Fruit fly (Drosophila melanogaster) whole organism, prepupa: ENCODE results near the gene CG42460.

Experiments
- Blimp-1 ChIP-seq: fragments of 200-800 bp; sonication (Bioruptor generic); optimal IDR thresholded peaks from 3 replicates; lab custom pipeline; 2017; ENCODE audit warnings: missing biosample characterization, missing genetic modification characterization, mild to moderate bottlenecking, moderate library complexity, missing genetic modification reagents
- CG11294 ChIP-seq: fragments of 200-800 bp; sonication (Bioruptor generic); IDR thresholded peaks from 2 replicates; pipeline ENCODE4 v1.3.6; 2022; ENCODE audit warnings: missing biosample characterization, missing genetic modification characterization
- CG11762 ChIP-seq: fragments of 200-800 bp; sonication (Bioruptor generic); optimal IDR thresholded peaks from 3 replicates; lab custom pipeline; 2016; ENCODE audit warnings: missing biosample characterization, missing genetic modification characterization; ENCODE audit not compliant: insufficient read depth
- CG11902 ChIP-seq: fragments of 200-800 bp; sonication (Bioruptor generic); optimal IDR thresholded peaks from 3 replicates; lab custom pipeline; 2016; ENCODE audit warnings: missing biosample characterization, missing genetic modification characterization
- CG15336 ChIP-seq: fragments of 200-800 bp; sonication (Bioruptor generic); IDR thresholded peaks from 2 replicates; pipeline ENCODE4 v1.3.6; 2022; ENCODE audit warnings: missing biosample characterization, missing genetic modification characterization
- CG3032 ChIP-seq: fragments of 200-800 bp; optimal IDR thresholded peaks from 2 replicates; lab custom pipeline; 2019; ENCODE audit warnings: missing biosample characterization, mild to moderate bottlenecking, missing genetic modification characterization, moderate library complexity
- CG31627 ChIP-seq: fragments of 200-800 bp; sonication (Bioruptor generic); optimal IDR thresholded peaks from 3 replicates; lab custom pipeline; 2016; ENCODE audit warnings: missing biosample characterization, missing genetic modification characterization
- CG32006 ChIP-seq: fragments of 200-800 bp; sonication (Bioruptor generic); optimal IDR thresholded peaks from 3 replicates; lab custom pipeline; 2017; ENCODE audit warnings: missing biosample characterization, mild to moderate bottlenecking, missing genetic modification characterization
- CG34406 ChIP-seq: fragments of 200-800 bp; sonication (Bioruptor generic); optimal IDR thresholded peaks from 3 replicates; lab custom pipeline; 2016; ENCODE audit warnings: missing biosample characterization, missing genetic modification characterization
- CG3919 ChIP-seq: fragments of 200-800 bp; sonication (Bioruptor generic); optimal IDR thresholded peaks from 3 replicates; lab custom pipeline; 2016; ENCODE audit warnings: missing biosample characterization, missing genetic modification characterization
- CG4318 ChIP-seq: fragments of 200-800 bp; sonication (Bioruptor generic); optimal IDR thresholded peaks from 3 replicates; lab custom pipeline; 2017; ENCODE audit warnings: missing biosample characterization, mild to moderate bottlenecking, missing genetic modification characterization
- CG6163 ChIP-seq: fragments of 200-800 bp; sonication (Bioruptor generic); IDR thresholded peaks from 3 replicates; pipeline ENCODE4 v1.3.6; 2022; ENCODE audit warnings: missing biosample characterization, missing genetic modification characterization
- CG6276 ChIP-seq: fragments of 200-800 bp; sonication (Bioruptor generic); optimal IDR thresholded peaks from 2 replicates; lab custom pipeline; 2017; ENCODE audit warnings: missing biosample characterization, mild to moderate bottlenecking, missing genetic modification characterization
- CG6792 ChIP-seq: fragments of 200-800 bp; sonication (Bioruptor generic); optimal IDR thresholded peaks from 3 replicates; lab custom pipeline; 2016; ENCODE audit warnings: missing biosample characterization, missing genetic modification characterization
- CG6808 ChIP-seq: fragments of 200-800 bp; sonication (Bioruptor generic); optimal IDR thresholded peaks from 3 replicates; lab custom pipeline; 2017; ENCODE audit warnings: missing biosample characterization, missing genetic modification characterization, mild to moderate bottlenecking, moderate library complexity, missing genetic modification reagents
- CG7368 ChIP-seq: fragments of 200-800 bp; sonication (Bioruptor generic); optimal IDR thresholded peaks from 3 replicates; lab custom pipeline; 2016; ENCODE audit warnings: missing biosample characterization, missing genetic modification characterization
- CG8119 ChIP-seq: fragments of 200-800 bp; sonication (Bioruptor generic); IDR thresholded peaks from 3 replicates; pipeline ENCODE4 v1.3.6; 2022; ENCODE audit warnings: missing biosample characterization, missing genetic modification characterization
- CG8319 ChIP-seq: fragments of 200-800 bp; sonication (Bioruptor generic); optimal IDR thresholded peaks from 3 replicates; lab custom pipeline; 2016; ENCODE audit warnings: missing biosample characterization, missing genetic modification characterization
- CG8632 ChIP-seq: fragments of 200-800 bp; sonication (Bioruptor generic); optimal IDR thresholded peaks from 3 replicates; lab custom pipeline; 2016; ENCODE audit warnings: missing biosample characterization, missing genetic modification characterization
- CG9139 ChIP-seq: fragments of 200-800 bp; sonication (Bioruptor generic); optimal IDR thresholded peaks from 3 replicates; lab custom pipeline; 2017; ENCODE audit warnings: missing biosample characterization, mild to moderate bottlenecking, missing genetic modification characterization
- Eip78C ChIP-seq: fragments of 200-800 bp; sonication (Bioruptor generic); peaks from one replicate; lab custom pipeline; 2016; ENCODE audit warnings: missing biosample characterization, missing genetic modification characterization
- Eip93F ChIP-seq: fragments of 200-800 bp; sonication (Bioruptor generic); optimal IDR thresholded peaks from 2 replicates; lab custom pipeline; 2016; ENCODE audit warnings: missing biosample characterization, mild to moderate bottlenecking, missing genetic modification characterization
- Ets21C ChIP-seq: fragments of 200-800 bp; sonication (Bioruptor generic); optimal IDR thresholded peaks from 3 replicates; lab custom pipeline; 2016; ENCODE audit warnings: missing biosample characterization, missing genetic modification characterization
- Gug ChIP-seq: fragments of 200-800 bp; sonication (Bioruptor generic); IDR thresholded peaks from 2 replicates; pipeline ENCODE4 v1.3.6; 2022; ENCODE audit warnings: missing biosample characterization, missing genetic modification characterization
- Hr38 ChIP-seq: sonication (Bioruptor generic); optimal IDR thresholded peaks from 2 replicates; lab custom pipeline; 2016; ENCODE audit warnings: missing biosample characterization, missing genetic modification characterization
- Hr4 ChIP-seq: fragments of 200-800 bp; sonication (Bioruptor generic); optimal IDR thresholded peaks from 3 replicates; lab custom pipeline; 2016; ENCODE audit warnings: missing biosample characterization, missing genetic modification characterization
- Lpt ChIP-seq: fragments of 200-800 bp; sonication (Bioruptor generic); optimal IDR thresholded peaks from 3 replicates; lab custom pipeline; 2016; ENCODE audit warnings: missing biosample characterization, missing genetic modification characterization
- Met ChIP-seq: fragments of 200-800 bp; sonication (Bioruptor generic); optimal IDR thresholded peaks from 3 replicates; lab custom pipeline; 2016; ENCODE audit warnings: missing biosample characterization, missing genetic modification characterization
- OdsH ChIP-seq: fragments of 200-800 bp; sonication (Bioruptor generic); optimal IDR thresholded peaks from 3 replicates; lab custom pipeline; 2016; ENCODE audit warnings: missing biosample characterization, missing genetic modification characterization
- Smox ChIP-seq: fragments of 200-800 bp; sonication (Bioruptor generic); optimal IDR thresholded peaks from 3 replicates; lab custom pipeline; 2016; ENCODE audit warnings: missing biosample characterization, missing genetic modification characterization
- Sox102F ChIP-seq: fragments of 200-800 bp; sonication (Bioruptor generic); optimal IDR thresholded peaks from 2 replicates; lab custom pipeline; 2016; ENCODE audit warnings: missing biosample characterization, mild to moderate bottlenecking, missing genetic modification characterization
- Sox14 ChIP-seq: fragments of 200-800 bp; sonication (Bioruptor generic); optimal IDR thresholded peaks from 3 replicates; lab custom pipeline; 2016; ENCODE audit warnings: missing biosample characterization, missing genetic modification characterization
- Sox15 ChIP-seq: fragments of 200-800 bp; sonication (Bioruptor generic); optimal IDR thresholded peaks from 3 replicates; lab custom pipeline; 2016; ENCODE audit warnings: missing biosample characterization, missing genetic modification characterization
- achi ChIP-seq: fragments of 200-800 bp; sonication (Bioruptor generic); optimal IDR thresholded peaks from 3 replicates; lab custom pipeline; 2016; ENCODE audit warnings: missing biosample characterization, missing genetic modification characterization
- acj6 ChIP-seq: fragments of 200-800 bp; sonication (Bioruptor generic); optimal IDR thresholded peaks from 3 replicates; lab custom pipeline; 2016; ENCODE audit warnings: missing biosample characterization, missing genetic modification characterization
- cyc ChIP-seq: fragments of 200-800 bp; sonication (Bioruptor generic); optimal IDR thresholded peaks from 3 replicates; lab custom pipeline; 2016; ENCODE audit warnings: missing biosample characterization, missing genetic modification characterization
- dac ChIP-seq: fragments of 200-800 bp; sonication (Bioruptor generic); optimal IDR thresholded peaks from 2 replicates; lab custom pipeline; 2017; ENCODE audit warnings: missing biosample characterization, mild to moderate bottlenecking, missing genetic modification characterization
- dsx ChIP-seq: fragments of 200-800 bp; optimal IDR thresholded peaks from 3 replicates; lab custom pipeline; 2019; ENCODE audit warnings: missing biosample characterization, mild to moderate bottlenecking, missing genetic modification characterization, moderate library complexity; ENCODE audit not compliant: poor library complexity, severe bottlenecking
- fd59A ChIP-seq: fragments of 200-800 bp; sonication (Bioruptor generic); optimal IDR thresholded peaks from 2 replicates; lab custom pipeline; 2017; ENCODE audit warnings: missing biosample characterization, mild to moderate bottlenecking, missing genetic modification characterization, missing genetic modification reagents
- fd85E ChIP-seq: fragments of 200-800 bp; sonication (Bioruptor generic); optimal IDR thresholded peaks from 3 replicates; lab custom pipeline; 2016; ENCODE audit warnings: missing biosample characterization, missing genetic modification characterization
- lz ChIP-seq: fragments of 200-800 bp; sonication (Bioruptor generic); optimal IDR thresholded peaks from 3 replicates; lab custom pipeline; 2016; ENCODE audit warnings: missing biosample characterization, missing genetic modification characterization
- net ChIP-seq: fragments of 200-800 bp; sonication (Bioruptor generic); optimal IDR thresholded peaks from 3 replicates; lab custom pipeline; 2016; ENCODE audit warnings: missing biosample characterization, missing genetic modification characterization
- pdm3 ChIP-seq: fragments of 200-800 bp; sonication (Bioruptor generic); optimal IDR thresholded peaks from 3 replicates; lab custom pipeline; 2016; ENCODE audit warnings: missing biosample characterization, missing genetic modification characterization
- salr ChIP-seq, 2 experiments: fragments of 200-800 bp; sonication (Bioruptor generic); optimal IDR thresholded peaks; 3 replicates each; lab custom pipeline; 2016 to 2018; ENCODE audit warnings: missing biosample characterization in 2 of 2, missing genetic modification characterization in 2 of 2, mild to moderate bottlenecking in 1 of 2
- spab ChIP-seq: fragments of 200-800 bp; sonication (Bioruptor generic); optimal IDR thresholded peaks from 2 replicates; lab custom pipeline; 2017; ENCODE audit warnings: missing biosample characterization, mild to moderate bottlenecking, missing genetic modification characterization, missing genetic modification reagents
- ss ChIP-seq, 2 experiments: fragments of 200-800 bp; sonication (Bioruptor generic); optimal IDR thresholded peaks; 2 replicates in 1 of 2; 3 replicates in 1 of 2; lab custom pipeline; 2017 to 2018; ENCODE audit warnings: mild to moderate bottlenecking in 2 of 2, missing biosample characterization in 2 of 2, missing genetic modification characterization in 2 of 2, moderate library complexity in 1 of 2
- vri ChIP-seq: fragments of 200-800 bp; sonication (Bioruptor generic); optimal IDR thresholded peaks from 3 replicates; lab custom pipeline; 2016; ENCODE audit warnings: missing biosample characterization, mild to moderate bottlenecking, missing genetic modification characterization

CG42460 gene

dm6 chr2L:3339420-3339819, 48.9 kb downstream of the CG42460 start (continued):
- TF ChIP-seq cyc (GFP tag; lab: Kevin White, UChicago) (no peak), spab (GFP tag; lab: Kevin White, UChicago) (no peak), lz (GFP tag; lab: Kevin White, UChicago) (no peak), acj6 (GFP tag; lab: Kevin White, UChicago) (no peak), Met (GFP tag; lab: Kevin White, UChicago) (no peak), fd59A (GFP tag; lab: Kevin White, UChicago) (no peak), net (GFP tag; lab: Kevin White, UChicago) (no peak), pdm3 (GFP tag; lab: Kevin White, UChicago) (no peak), CG3919 (no peak), CG8119 (no peak), CG11902 (GFP tag; lab: Kevin White, UChicago) (no peak), dac (GFP tag; lab: Kevin White, UChicago) (no peak), CG6792 (GFP tag; lab: Kevin White, UChicago) (no peak), fd85E (GFP tag; lab: Kevin White, UChicago) (no peak), CG32006 (GFP tag; lab: Kevin White, UChicago) (no peak)

- TF ChIP-seq Sox14 (GFP tag; lab: Kevin White, UChicago), result peak; percentile 90
- peak; percentile 91 for TF ChIP-seq OdsH
- peak; percentile 89 for TF ChIP-seq Lpt (GFP tag; lab: Kevin White, UChicago)
- TF ChIP-seq CG3032 (tag; lab: Kevin White, UChicago), result peak; percentile 72
- TF ChIP-seq Sox102F (GFP tag; lab: Kevin White, UChicago), result peak; percentile 76
- peak; percentile 71 for TF ChIP-seq Ets21C (GFP tag; lab: Kevin White, UChicago)
- TF ChIP-seq cyc (GFP tag; lab: Kevin White, UChicago), result peak; percentile 82
- TF ChIP-seq Eip93F, result peak; percentile 81
- peak; percentile 64 for TF ChIP-seq Sox15 (GFP tag; lab: Kevin White, UChicago)
- TF ChIP-seq CG7368 (GFP tag; lab: Kevin White, UChicago), result peak; percentile 86
- TF ChIP-seq CG6276 (GFP tag; lab: Kevin White, UChicago), result peak; percentile 91
- TF ChIP-seq CG15336 (GFP tag; lab: Robert Waterston, UW), result peak; percentile 92
- TF ChIP-seq CG6808 (GFP tag; lab: Kevin White, UChicago), result peak; percentile 70
- peak; percentile 89 for TF ChIP-seq pdm3 (GFP tag; lab: Kevin White, UChicago)
- TF ChIP-seq CG8319 (GFP tag; lab: Kevin White, UChicago), result peak; percentile 67
- peak; percentile 57 for TF ChIP-seq vri (GFP tag; lab: Kevin White, UChicago)
- TF ChIP-seq achi (GFP tag; lab: Kevin White, UChicago), result peak; percentile 84
- peak; percentile 88 for TF ChIP-seq CG3919
- peak; percentile 75 for TF ChIP-seq Smox (GFP tag; lab: Kevin White, UChicago)
- peak; percentile 78 for TF ChIP-seq CG4318 (GFP tag; lab: Kevin White, UChicago)
- TF ChIP-seq spab (GFP tag; lab: Kevin White, UChicago), result peak; percentile 66
- peak; percentile 93 for TF ChIP-seq Gug
- TF ChIP-seq acj6 (GFP tag; lab: Kevin White, UChicago), result peak; percentile 88
- peak; percentile 84 for TF ChIP-seq CG31627
- TF ChIP-seq salr (GFP tag; optimal IDR thresholded peaks at IDR 0.05; lab: Kevin White, UChicago), result peak; percentile 66 to 79
- TF ChIP-seq lz (GFP tag; lab: Kevin White, UChicago), result peak; percentile 81
- peak; percentile 78 for TF ChIP-seq CG11762
- peak; percentile 77 for TF ChIP-seq CG34406 (GFP tag; lab: Kevin White, UChicago)
- peak; percentile 43 for TF ChIP-seq dsx
- TF ChIP-seq CG9139 (GFP tag; lab: Kevin White, UChicago), result peak; percentile 64
- peak; percentile 48 for TF ChIP-seq CG8632 (GFP tag; lab: Kevin White, UChicago)
- TF ChIP-seq CG6792 (GFP tag; lab: Kevin White, UChicago), result peak; percentile 84
- peak; percentile 68 for TF ChIP-seq fd59A (GFP tag; lab: Kevin White, UChicago)
- peak; percentile 89 for TF ChIP-seq CG6163 (GFP tag; lab: Robert Waterston, UW)
- peak; percentile 54 to 71 for TF ChIP-seq ss (GFP tag; optimal IDR thresholded peaks at IDR 0.05; lab: Kevin White, UChicago)
- peak; percentile 68 for TF ChIP-seq CG11294
- TF ChIP-seq dac (GFP tag; lab: Kevin White, UChicago), result peak; percentile 70
- peak; percentile 94 for TF ChIP-seq Hr4 (GFP tag; lab: Kevin White, UChicago)
- TF ChIP-seq Blimp-1 (GFP tag; lab: Kevin White, UChicago), result no peak
- peak; percentile 64 for TF ChIP-seq CG11902 (GFP tag; lab: Kevin White, UChicago)
- peak; percentile 43 for TF ChIP-seq Hr38
- TF ChIP-seq Eip78C (GFP tag; lab: Kevin White, UChicago), result peak; percentile 95
Measured at dm6 chr2L:3338566-3339215, 49.6 kb downstream of the CG42460 start.
